Worm (Caenorhabditis elegans): ENCODE measurements around the gene clec-263.
A peak's percentile ranks its signal among the peaks of the same experiment; 100 is the strongest.

clec-263 gene

ce11 chrV:20551096-20551495 is 23.3 kb upstream of the clec-263 start, which contains the start of gene Y38H6C.20:
Gene Y38H6C.20, minus strand, starts transcription at chrV:20551196.
- TF ChIP-seq fkh-10 (GFP tag; optimal IDR thresholded peaks at IDR 0.05) (no peak), pax-3 (tag; optimal IDR thresholded peaks at IDR 0.05) (no peak), nhr-47 (tag; optimal IDR thresholded peaks at IDR 0.05) (no peak), sox-4 (tag; optimal IDR thresholded peaks at IDR 0.05) (no peak), snu-23 (GFP tag; optimal IDR thresholded peaks at IDR 0.05) (no peak), mab-9 (GFP tag; IDR thresholded peaks at IDR 0.05) (no peak), nhr-84 (tag; optimal IDR thresholded peaks at IDR 0.05) (no peak), ceh-8 (GFP tag; optimal IDR thresholded peaks at IDR 0.05) (no peak), pqm-1 (tag; optimal IDR thresholded peaks at IDR 0.05) (no peak), unc-130 (tag; optimal IDR thresholded peaks at IDR 0.05) (no peak), elt-3 (tag; optimal IDR thresholded peaks at IDR 0.05) (no peak), nhr-90 (tag; optimal IDR thresholded peaks at IDR 0.05; ENCODE audit: poor library complexity) (no peak), grh-1 (GFP tag; IDR thresholded peaks at IDR 0.05) (no peak), C34B4.2 (tag; optimal IDR thresholded peaks at IDR 0.05) (no peak), blmp-1 (tag; optimal IDR thresholded peaks at IDR 0.05) (no peak), ceh-82 (tag; optimal IDR thresholded peaks at IDR 0.05) (no peak)

ce11 chrV:20552971-20553370 is 21.4 kb upstream of the clec-263 start, which contains the start of gene vmo-1:
Gene vmo-1, minus strand, starts transcription at chrV:20553071.
- TF ChIP-seq dsc-1 (tag; optimal IDR thresholded peaks at IDR 0.05) (no peak), nhr-12 (tag; optimal IDR thresholded peaks at IDR 0.05) (no peak), ama-1 (optimal IDR thresholded peaks at IDR 0.05) (no peak), lsy-2 (tag; optimal IDR thresholded peaks at IDR 0.05) (no peak), nhr-47 (tag; optimal IDR thresholded peaks at IDR 0.05) (no peak), sup-37 (GFP tag; optimal IDR thresholded peaks at IDR 0.05) (no peak), lin-39 (tag; optimal IDR thresholded peaks at IDR 0.05) (no peak), skn-1 (tag; optimal IDR thresholded peaks at IDR 0.05) (no peak), xbp-1 (tag; optimal IDR thresholded peaks at IDR 0.05) (no peak)

DNA sequence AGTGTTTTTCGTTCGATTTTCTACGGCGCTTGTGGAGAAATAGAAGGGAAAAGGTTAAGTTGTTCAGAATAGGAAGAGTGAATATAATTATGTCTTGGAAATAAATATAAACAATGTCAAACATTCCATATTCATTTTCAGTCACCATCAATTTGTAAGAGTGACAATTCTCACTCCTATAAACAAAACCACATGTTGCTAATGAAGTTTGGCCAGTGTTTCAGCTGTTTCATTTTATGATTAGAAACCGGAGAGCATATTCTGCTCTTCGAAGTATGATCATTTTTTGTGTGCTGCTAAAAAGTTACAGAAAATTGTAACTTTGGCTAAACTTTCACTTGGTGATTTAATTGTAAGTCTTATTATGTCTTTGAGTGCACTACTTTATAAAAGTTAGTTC is 19.3 kb upstream of the clec-263 start, which contains the start of gene Y38H6C.21:
TSS of gene Y38H6C.21 (minus strand) at position 148 of the 400 bp plus-strand sequence.
- TF ChIP-seq pax-3 (tag; optimal IDR thresholded peaks at IDR 0.05) (no peak), fkh-4 (tag; optimal IDR thresholded peaks at IDR 0.05; ENCODE audit: borderline replicate concordance) (peak; percentile 76), dsc-1 (tag; optimal IDR thresholded peaks at IDR 0.05) (peak; percentile 88), sup-37 (GFP tag; optimal IDR thresholded peaks at IDR 0.05) (no peak), ces-1 (GFP tag; optimal IDR thresholded peaks at IDR 0.05) (no peak), elt-2 (tag; optimal IDR thresholded peaks at IDR 0.05) (peak; percentile 8), ama-1 (optimal IDR thresholded peaks at IDR 0.05) (no peak), mep-1 (tag; optimal IDR thresholded peaks at IDR 0.05) (no peak)

- TF ChIP-seq nhr-19 (GFP tag; conservative IDR thresholded peaks at IDR 0.05) (no peak), irx-1 (tag; optimal IDR thresholded peaks at IDR 0.05) (no peak), tlp-1 (tag; optimal IDR thresholded peaks at IDR 0.05) (no peak), Y116A8C.19 (tag; optimal IDR thresholded peaks at IDR 0.05; ENCODE audit: borderline replicate concordance) (no peak), jun-1 (tag; optimal IDR thresholded peaks at IDR 0.05) (no peak), elt-2 (tag; optimal IDR thresholded peaks at IDR 0.05) (no peak), rnt-1 (tag; optimal IDR thresholded peaks at IDR 0.05) (no peak), nhr-76 (tag; optimal IDR thresholded peaks at IDR 0.05) (no peak), dpl-1 (GFP tag; optimal IDR thresholded peaks at IDR 0.05) (no peak), pqm-1 (tag; optimal IDR thresholded peaks at IDR 0.05) (no peak), unc-130 (tag; optimal IDR thresholded peaks at IDR 0.05) (no peak)
Measured at ce11 chrV:20556260-20556659, 18.2 kb upstream of the clec-263 start, which contains the start of gene Y38H6C.23. Gene Y38H6C.23, minus strand, starts transcription at chrV:20556360.

All from whole organism, L1 larva.